Worm (Caenorhabditis elegans) whole organism, L4 larva: Measurements from ENCODE around the gene Y54G2A.40.

Source experiments
- F10B5.3 ChIP-seq: sonication (generic microtip); optimal IDR thresholded peaks from 2 replicates; lab custom pipeline; 2016; ENCODE audit warnings: mild to moderate bottlenecking, missing genetic modification characterization, missing compliant biosample characterization
- F26F4.8 ChIP-seq: fragments of 200-800 bp; sonication (Bioruptor generic); conservative IDR thresholded peaks from 2 replicates; pipeline ENCODE4 v1.3.6; 2022; ENCODE audit warnings: missing genetic modification characterization, missing compliant biosample characterization
- Y105C5A.15 ChIP-seq: fragments of 200-800 bp; sonication (Bioruptor generic); IDR thresholded peaks from 2 replicates; pipeline ENCODE4 v1.3.6; 2022; ENCODE audit warnings: missing genetic modification characterization, missing compliant biosample characterization
- ZK337.2 ChIP-seq: fragments of 200-800 bp; sonication (Bioruptor generic); IDR thresholded peaks from 2 replicates; pipeline ENCODE4 v1.3.6; 2022; ENCODE audit warnings: missing genetic modification reagents, missing genetic modification characterization, missing compliant biosample characterization
- ZK546.5 ChIP-seq, 2 experiments: sonication (generic microtip); optimal IDR thresholded peaks; 2 replicates each; lab custom pipeline; 2017; ENCODE audit warnings: missing biosample characterization in 2 of 2, missing genetic modification characterization in 2 of 2
- aly-2 ChIP-seq: sonication (generic microtip); optimal IDR thresholded peaks from 2 replicates; lab custom pipeline; 2018; ENCODE audit warnings: missing biosample characterization, missing genetic modification characterization
- ceh-32 ChIP-seq: sonication (generic microtip); optimal IDR thresholded peaks from 2 replicates; lab custom pipeline; 2016; ENCODE audit warnings: mild to moderate bottlenecking, missing genetic modification characterization, missing compliant biosample characterization; ENCODE audit not compliant: poor library complexity
- daf-16 ChIP-seq, 3 experiments: sonication (generic microtip); optimal IDR thresholded peaks; 2 replicates each; lab custom pipeline; 2016 to 2017; ENCODE audit warnings: missing genetic modification characterization in 3 of 3, missing genetic modification reagents in 3 of 3, mild to moderate bottlenecking in 2 of 3, missing compliant biosample characterization in 2 of 3, missing biosample characterization in 1 of 3, moderate library complexity in 1 of 3
- daf-8 ChIP-seq: fragments of 200-800 bp; sonication (Bioruptor generic); IDR thresholded peaks from 2 replicates; pipeline ENCODE4 v1.3.6; 2022; ENCODE audit warnings: missing genetic modification characterization, missing compliant biosample characterization
- dmd-6 ChIP-seq: fragments of 200-800 bp; sonication (Bioruptor generic); IDR thresholded peaks from 2 replicates; pipeline ENCODE4 v1.3.6; 2022; ENCODE audit warnings: missing genetic modification reagents, missing genetic modification characterization, missing compliant biosample characterization
- duxl-1 ChIP-seq: sonication (generic microtip); optimal IDR thresholded peaks from 2 replicates; lab custom pipeline; 2016; ENCODE audit warnings: mild to moderate bottlenecking, missing genetic modification characterization, moderate library complexity, missing compliant biosample characterization; ENCODE audit not compliant: poor library complexity
- dve-1 ChIP-seq: sonication (generic microtip); optimal IDR thresholded peaks from 2 replicates; lab custom pipeline; 2017; ENCODE audit warnings: antibody characterized with exemption, mild to moderate bottlenecking, missing genetic modification characterization, missing compliant biosample characterization; ENCODE audit not compliant: insufficient read depth
- egl-43 ChIP-seq: fragments of 200-800 bp; sonication (Bioruptor generic); IDR thresholded peaks from 2 replicates; pipeline ENCODE4 v1.3.6; 2022; ENCODE audit warnings: missing genetic modification reagents, missing genetic modification characterization, missing compliant biosample characterization
- fos-1 ChIP-seq: fragments of 150-350 bp; optimal IDR thresholded peaks from 2 replicates; lab custom pipeline; 2014; ENCODE audit warnings: missing biosample characterization, missing genetic modification characterization
- hif-1 ChIP-seq, 2 experiments: sonication (generic microtip); optimal IDR thresholded peaks; 2 replicates each; lab custom pipeline; 2016 to 2017; ENCODE audit warnings: missing compliant biosample characterization in 2 of 2, missing genetic modification characterization in 2 of 2, missing genetic modification reagents in 2 of 2, missing genotype in 2 of 2, mild to moderate bottlenecking in 1 of 2
- hlh-11 ChIP-seq: fragments of 200-800 bp; sonication (Bioruptor generic); optimal IDR thresholded peaks from 2 replicates; lab custom pipeline; 2018; ENCODE audit warnings: mild to moderate bottlenecking, missing genetic modification characterization, missing compliant biosample characterization
- hmg-1.1 ChIP-seq: fragments of 200-800 bp; sonication (Bioruptor generic); IDR thresholded peaks from 2 replicates; pipeline ENCODE4 v1.3.6; 2022; ENCODE audit warnings: missing genetic modification reagents, missing genetic modification characterization, missing compliant biosample characterization
- lin-1 ChIP-seq: fragments of 200-800 bp; sonication (Bioruptor generic); IDR thresholded peaks from 2 replicates; pipeline ENCODE4 v1.3.6; 2022; ENCODE audit warnings: missing genetic modification reagents, missing genetic modification characterization, missing compliant biosample characterization
- lin-15B ChIP-seq: fragments of 150-350 bp; sonication (generic microtip); optimal IDR thresholded peaks from 3 replicates; lab custom pipeline; 2014; ENCODE audit warnings: missing biosample characterization, missing genetic modification characterization
- madf-5 ChIP-seq, 2 experiments: fragments of 200-800 bp; sonication (Bioruptor generic); IDR thresholded peaks; 2 replicates each; pipeline ENCODE4 v1.3.6; 2022; ENCODE audit warnings: missing compliant biosample characterization in 2 of 2, missing genetic modification characterization in 2 of 2
- mes-2 ChIP-seq: sonication (generic microtip); optimal IDR thresholded peaks from 2 replicates; lab custom pipeline; 2016; ENCODE audit warnings: missing genotype, mild to moderate bottlenecking, missing genetic modification characterization, missing compliant biosample characterization; ENCODE audit not compliant: poor library complexity, severe bottlenecking
- nhr-10 ChIP-seq: fragments of 150-350 bp; optimal IDR thresholded peaks from 2 replicates; lab custom pipeline; 2014; ENCODE audit warnings: missing biosample characterization, missing genetic modification characterization
- nhr-28 ChIP-seq: fragments of 150-350 bp; optimal IDR thresholded peaks from 2 replicates; lab custom pipeline; 2014; ENCODE audit warnings: missing biosample characterization, missing genetic modification characterization
- nhr-77 ChIP-seq: fragments of 150-350 bp; optimal IDR thresholded peaks from 2 replicates; lab custom pipeline; 2014; ENCODE audit warnings: missing biosample characterization, missing genetic modification characterization
- pha-4 ChIP-seq, 2 experiments: fragments of 150-350 bp in 1 of 2; fragments of 200-800 bp in 1 of 2; sonication (Bioruptor generic) in 1 of 2; IDR thresholded peaks in 1 of 2; optimal IDR thresholded peaks in 1 of 2; 2 replicates each; pipeline versions ENCODE4 v1.3.6 to Lab custom; 2014 to 2022; ENCODE audit warnings: missing genetic modification characterization in 2 of 2, missing genetic modification reagents in 2 of 2, missing biosample characterization in 1 of 2, missing compliant biosample characterization in 1 of 2
- php-3 ChIP-seq: fragments of 200-800 bp; sonication (Bioruptor generic); IDR thresholded peaks from 2 replicates; pipeline ENCODE4 v1.3.6; 2022; ENCODE audit warnings: missing genetic modification reagents, missing genetic modification characterization, missing compliant biosample characterization
- pqm-1 ChIP-seq: sonication (generic microtip); optimal IDR thresholded peaks from 2 replicates; lab custom pipeline; 2017; ENCODE audit warnings: missing biosample characterization, missing genetic modification characterization
- rbr-2 ChIP-seq: sonication (generic microtip); optimal IDR thresholded peaks from 2 replicates; lab custom pipeline; 2016; ENCODE audit warnings: missing genotype, missing genetic modification characterization, missing compliant biosample characterization
- saeg-2 ChIP-seq: fragments of 200-800 bp; sonication (Bioruptor generic); IDR thresholded peaks from 2 replicates; pipeline ENCODE4 v1.3.6; 2022; ENCODE audit warnings: missing genetic modification reagents, missing genetic modification characterization, missing compliant biosample characterization
- set-16 ChIP-seq: fragments of 200-800 bp; sonication (Bioruptor generic); IDR thresholded peaks from 2 replicates; pipeline ENCODE4 v1.3.6; 2022; ENCODE audit warnings: missing genetic modification reagents, missing genetic modification characterization, missing compliant biosample characterization
- snpc-1.2 ChIP-seq: fragments of 200-800 bp; sonication (Bioruptor generic); IDR thresholded peaks from 2 replicates; pipeline ENCODE4 v1.3.6; 2022; ENCODE audit warnings: missing genetic modification reagents, missing genetic modification characterization, missing compliant biosample characterization
- spr-1 ChIP-seq: sonication (generic microtip); optimal IDR thresholded peaks from 2 replicates; lab custom pipeline; 2016; ENCODE audit warnings: mild to moderate bottlenecking, missing genetic modification characterization, missing compliant biosample characterization
- vab-7 ChIP-seq: fragments of 200-800 bp; sonication (Bioruptor generic); IDR thresholded peaks from 2 replicates; pipeline ENCODE4 v1.3.6; 2022; ENCODE audit warnings: missing genetic modification reagents, missing genetic modification characterization, missing compliant biosample characterization
- ztf-11 ChIP-seq: fragments of 150-350 bp; optimal IDR thresholded peaks from 2 replicates; lab custom pipeline; 2014; ENCODE audit warnings: missing biosample characterization, missing genetic modification characterization
- ztf-7 ChIP-seq: fragments of 150-350 bp; optimal IDR thresholded peaks from 2 replicates; lab custom pipeline; 2014; ENCODE audit warnings: missing biosample characterization, missing genetic modification characterization

Y54G2A.40 gene

DNA sequence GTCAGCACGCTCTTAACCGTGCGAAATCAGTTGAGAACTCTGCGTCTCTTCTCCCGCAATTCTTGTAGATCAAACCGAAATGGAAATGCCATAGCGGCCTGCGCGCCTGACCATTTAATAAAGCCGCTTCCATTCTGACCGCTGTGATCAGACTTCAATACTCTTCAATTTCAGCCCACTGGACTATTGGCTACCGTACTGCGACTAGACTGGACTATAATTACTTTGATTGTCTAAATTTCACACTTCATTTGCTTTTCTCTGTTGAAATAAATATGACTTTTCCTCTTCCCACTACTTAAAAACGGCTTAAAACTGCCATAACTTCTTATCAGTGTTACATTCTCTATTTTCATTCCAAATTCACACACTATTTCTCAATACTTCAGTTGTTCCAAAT, 8.0 kb upstream of the Y54G2A.40 start, which contains the start of gene Y54G2A.7:
TSS of gene Y54G2A.7 (plus strand) at position 301 of the 400 bp plus-strand sequence.
- TF ChIP-seq daf-16 (GFP tag; optimal IDR thresholded peaks at IDR 0.05; lab: Kevin White, UChicago) (no peak), daf-16 (tag; optimal IDR thresholded peaks at IDR 0.05; lab: Kevin White, UChicago) (peak; percentile 27), ZK337.2 (GFP tag; lab: Robert Waterston, UW) (no peak), nhr-28 (peak; percentile 65)

DNA sequence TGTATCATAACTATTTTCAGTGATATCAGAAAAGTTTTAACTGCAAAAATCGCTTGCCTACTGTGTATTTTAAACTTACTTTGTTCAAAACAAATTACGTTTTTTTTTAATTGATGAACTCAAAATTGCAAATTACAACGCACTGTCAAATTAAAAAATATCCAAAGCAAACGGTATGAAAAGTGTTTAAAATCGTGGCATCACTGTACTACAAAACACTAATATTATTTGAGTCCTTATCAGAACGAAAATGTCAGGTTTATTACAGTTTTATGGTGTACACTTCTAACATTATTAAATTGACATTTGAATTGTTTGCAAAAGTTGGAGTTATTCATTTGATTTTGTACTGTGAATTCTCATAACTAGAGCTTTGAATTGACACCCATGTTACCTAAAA, 5.0 kb upstream of the Y54G2A.40 start, which contains the start of gene clec-83:
TSS of gene clec-83 (minus strand) at position 213 of the 400 bp plus-strand sequence.
- TF ChIP-seq nhr-77 (tag; lab: Kevin White, UChicago), result peak; percentile 19
- TF ChIP-seq dmd-6 (GFP tag; lab: Robert Waterston, UW), result peak; percentile 55
- no peak for TF ChIP-seq lin-1
- TF ChIP-seq daf-16 (GFP tag; optimal IDR thresholded peaks at IDR 0.05; lab: Kevin White, UChicago), result no peak
- TF ChIP-seq daf-16 (tag; optimal IDR thresholded peaks at IDR 0.05; lab: Kevin White, UChicago), result peak; percentile 45
- TF ChIP-seq pqm-1 (tag; lab: Kevin White, UChicago), result peak; percentile 58
- TF ChIP-seq hlh-11 (tag; lab: Kevin White, UChicago), result peak; percentile 11
- peak; percentile 37; the same call in 1 of the 2 replicates for TF ChIP-seq php-3 (GFP tag; lab: Robert Waterston, UW)
- peak; percentile 82 for TF ChIP-seq nhr-28
- TF ChIP-seq pha-4 (GFP tag; IDR thresholded peaks at IDR 0.05; lab: Robert Waterston, UW), result no peak
- TF ChIP-seq pha-4 (tag; optimal IDR thresholded peaks at IDR 0.05; lab: Kevin White, UChicago), result no peak
- TF ChIP-seq dve-1 (tag; lab: Kevin White, UChicago), result peak; percentile 29
- TF ChIP-seq mes-2 (tag; lab: Kevin White, UChicago), result no peak
- TF ChIP-seq, all 104 proteins: peak for 8

DNA sequence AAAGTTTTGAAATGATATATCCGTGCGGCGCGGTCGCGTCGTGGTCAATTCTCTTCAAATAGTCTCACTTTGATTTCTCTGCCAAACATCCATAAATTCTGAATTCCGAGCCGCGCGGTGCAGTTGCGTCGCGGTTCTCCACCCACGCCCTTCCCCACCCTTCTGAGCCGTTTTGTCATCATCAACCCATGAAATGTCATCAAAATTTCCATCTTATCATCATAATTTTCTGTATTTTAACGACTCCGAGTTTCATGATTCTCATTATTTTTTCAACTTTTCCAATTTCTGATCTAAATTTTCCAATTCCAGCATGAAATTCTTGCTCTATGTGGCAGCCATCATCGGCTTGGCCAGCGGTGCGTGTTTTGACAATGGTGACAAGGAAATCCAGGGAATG, 4.1 kb upstream of the Y54G2A.40 start, which contains the start of gene clec-84:
TSS of gene clec-84 (plus strand) at position 301 of the 400 bp plus-strand sequence.
- TF ChIP-seq daf-8 (GFP tag; lab: Robert Waterston, UW) (no peak), hmg-1.1 (GFP tag; lab: Robert Waterston, UW) (no peak), F10B5.3 (no peak), nhr-28 (no peak), vab-7 (GFP tag; lab: Robert Waterston, UW) (no peak), F26F4.8 (GFP tag; lab: Robert Waterston, UW) (no peak), ceh-32 (no peak)

DNA sequence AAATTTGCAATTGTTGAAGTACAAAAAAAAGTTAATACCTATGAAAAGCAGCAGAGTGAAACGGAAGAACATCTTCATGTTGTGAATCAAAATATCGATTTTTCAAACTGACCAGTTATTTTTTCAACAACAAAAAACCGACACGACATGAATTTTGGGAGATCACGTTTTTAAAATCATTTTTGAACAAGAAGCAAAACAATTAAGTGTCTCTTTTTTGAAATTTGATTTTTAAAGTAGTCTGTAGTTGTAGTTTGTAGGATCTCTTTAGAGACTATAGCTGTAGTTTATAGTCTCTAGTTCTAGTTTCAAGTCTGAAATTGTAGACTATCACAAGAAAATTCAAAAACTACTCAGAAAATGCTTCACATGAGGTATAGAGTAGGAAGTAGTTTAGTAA, 2.4 kb upstream of the Y54G2A.40 start, which contains the start of gene Y54G2A.15:
TSS of gene Y54G2A.15 (minus strand) at position 101 of the 400 bp plus-strand sequence.
- TF ChIP-seq lin-15B (tag; lab: Kevin White, UChicago) (no peak), ZK546.5 (tag; optimal IDR thresholded peaks at IDR 0.05; lab: Kevin White, UChicago) (no peak), ztf-11 (tag; lab: Kevin White, UChicago) (no peak), Y105C5A.15 (GFP tag; lab: Robert Waterston, UW) (no peak), duxl-1 (tag; lab: Kevin White, UChicago) (no peak), saeg-2 (GFP tag; lab: Robert Waterston, UW) (no peak), madf-5 (GFP tag; IDR thresholded peaks at IDR 0.05; lab: Robert Waterston, UW) (no peak), aly-2 (tag; lab: Kevin White, UChicago) (no peak), nhr-10 (tag; lab: Kevin White, UChicago) (no peak)

DNA sequence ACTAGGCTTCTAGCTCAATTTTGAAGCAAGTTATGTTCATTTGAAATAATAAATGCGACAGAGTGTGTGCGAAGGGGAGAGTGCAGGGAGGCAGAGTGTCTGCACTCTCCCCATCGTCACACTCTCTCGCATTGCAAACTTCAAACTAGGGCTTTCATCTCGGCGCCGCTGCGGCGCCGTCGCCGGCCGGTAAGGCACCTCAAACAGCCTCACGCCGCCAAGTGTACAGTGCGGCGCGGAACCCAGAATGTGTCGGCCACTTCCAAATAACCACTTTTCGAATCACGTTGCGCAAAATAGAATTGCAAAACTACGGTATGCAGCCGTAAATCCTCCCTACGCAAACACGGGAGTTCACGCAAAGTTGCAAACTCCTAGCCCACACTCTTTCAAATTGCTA, 3.0 kb downstream of the Y54G2A.40 start:
- TF ChIP-seq set-16 (GFP tag; lab: Robert Waterston, UW) (peak; percentile 77), rbr-2 (tag; lab: Kevin White, UChicago) (no peak), ztf-7 (tag; lab: Kevin White, UChicago) (no peak), php-3 (GFP tag; lab: Robert Waterston, UW) (no peak), hif-1 (tag; optimal IDR thresholded peaks at IDR 0.05; lab: Kevin White, UChicago) (no peak), snpc-1.2 (GFP tag; lab: Robert Waterston, UW) (peak; percentile 31; the same call in 1 of the 2 replicates), egl-43 (GFP tag; lab: Robert Waterston, UW) (0 out of 2 replicates have a peak, but pooled peaks have one; percentile 27), spr-1 (no peak), fos-1 (no peak)
